Worm (Caenorhabditis elegans) whole organism, late embryonic: ENCODE measurements around the gene W09G10.9.

ENCODE experiments used
- K02D7.2 ChIP-seq: sonication (generic microtip); optimal IDR thresholded peaks from 2 replicates; lab custom pipeline; 2017; ENCODE audit warnings: mild to moderate bottlenecking, missing genetic modification characterization, missing compliant biosample characterization
- ama-1 ChIP-seq: fragments of 150-350 bp; optimal IDR thresholded peaks from 2 replicates; lab custom pipeline; 2014
- ceh-19 ChIP-seq: fragments of 200-800 bp; sonication (Bioruptor generic); optimal IDR thresholded peaks from 2 replicates; lab custom pipeline; 2018; ENCODE audit warnings: mild to moderate bottlenecking, missing genetic modification characterization, missing compliant biosample characterization
- dve-1 ChIP-seq: sonication (generic microtip); optimal IDR thresholded peaks from 2 replicates; lab custom pipeline; 2017; ENCODE audit warnings: antibody characterized with exemption, mild to moderate bottlenecking, missing genetic modification characterization, missing compliant biosample characterization
- elt-2 ChIP-seq: sonication (generic microtip); optimal IDR thresholded peaks from 2 replicates; lab custom pipeline; 2016; ENCODE audit warnings: missing genetic modification reagents, missing genetic modification characterization, missing compliant biosample characterization
- ets-4 ChIP-seq: sonication (generic microtip); optimal IDR thresholded peaks from 2 replicates; lab custom pipeline; 2016; ENCODE audit warnings: missing genetic modification characterization, missing compliant biosample characterization
- fkh-10 ChIP-seq: fragments of 150-350 bp; optimal IDR thresholded peaks from 2 replicates; lab custom pipeline; 2014; ENCODE audit warnings: missing biosample characterization, missing genetic modification reagents, missing genetic modification characterization
- lim-6 ChIP-seq: sonication (generic microtip); optimal IDR thresholded peaks from 2 replicates; lab custom pipeline; 2016; ENCODE audit warnings: missing genetic modification characterization, missing compliant biosample characterization
- mec-3 ChIP-seq: sonication (generic microtip); optimal IDR thresholded peaks from 2 replicates; lab custom pipeline; 2016; ENCODE audit warnings: borderline replicate concordance, missing genetic modification characterization, missing compliant biosample characterization
- nfya-1 ChIP-seq: sonication (generic microtip); optimal IDR thresholded peaks from 2 replicates; lab custom pipeline; 2017; ENCODE audit warnings: missing genetic modification characterization, mild to moderate bottlenecking, missing compliant biosample characterization, antibody characterized with exemption, moderate library complexity
- pqm-1 ChIP-seq: sonication (generic microtip); optimal IDR thresholded peaks from 2 replicates; lab custom pipeline; 2016; ENCODE audit warnings: missing genetic modification characterization, missing compliant biosample characterization
- pros-1 ChIP-seq: fragments of 150-350 bp; optimal IDR thresholded peaks from 2 replicates; lab custom pipeline; 2014; ENCODE audit warnings: missing biosample characterization, missing genetic modification reagents, missing genetic modification characterization
- rnt-1 ChIP-seq: sonication (generic microtip); optimal IDR thresholded peaks from 2 replicates; lab custom pipeline; 2016; ENCODE audit warnings: missing genetic modification characterization, missing compliant biosample characterization
- unc-42 ChIP-seq: sonication (generic microtip); optimal IDR thresholded peaks from 2 replicates; lab custom pipeline; 2016; ENCODE audit warnings: missing genotype, missing genetic modification characterization, missing compliant biosample characterization

DNA sequence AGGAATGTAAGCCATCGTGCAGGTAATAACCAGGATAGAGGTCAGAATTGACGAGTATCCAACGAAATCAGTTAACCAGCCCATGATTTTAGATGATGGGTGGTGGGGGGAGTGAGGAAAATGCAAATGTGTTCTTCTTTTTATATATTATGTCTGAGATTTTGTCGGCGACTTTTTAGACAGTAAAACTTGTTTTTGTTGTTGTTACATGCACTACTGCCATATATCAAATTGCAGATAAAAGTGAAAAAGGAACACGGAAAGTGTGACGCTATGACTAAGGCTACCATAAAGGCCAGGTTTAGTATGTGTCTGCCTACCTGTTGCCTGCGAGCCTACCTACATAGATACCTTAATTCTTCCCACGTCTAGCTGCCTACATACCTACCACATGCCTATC is 2.5 kb downstream of the W09G10.9 start, which contains the start of gene col-72:
- TF ChIP-seq mec-3 (tag; lab: Kevin White, UChicago), result no peak
- no peak for TF ChIP-seq ets-4
- TF ChIP-seq dve-1 (tag; lab: Kevin White, UChicago), result no peak
- TF ChIP-seq pros-1 (tag; lab: Kevin White, UChicago), result no peak
- TF ChIP-seq ceh-19 (GFP tag; lab: Kevin White, UChicago), result no peak
- no peak for TF ChIP-seq nfya-1 (tag; lab: Kevin White, UChicago)
- no peak for TF ChIP-seq K02D7.2 (tag; lab: Kevin White, UChicago)
- no peak for TF ChIP-seq ama-1
- TF ChIP-seq lim-6 (tag; lab: Kevin White, UChicago), result no peak
- no peak for TF ChIP-seq pqm-1 (tag; lab: Kevin White, UChicago)
- TF ChIP-seq elt-2, result no peak
- no peak for TF ChIP-seq rnt-1 (tag; lab: Kevin White, UChicago)
- no peak for TF ChIP-seq unc-42 (tag; lab: Kevin White, UChicago)
- TF ChIP-seq fkh-10, result no peak
